Worm (Caenorhabditis elegans) whole organism, midembryonic: Measurements from ENCODE around the gene fbxa-210.

Source experiments
- T22C8.4 ChIP-seq: fragments of 200-800 bp; sonication (Bioruptor generic); IDR thresholded peaks from 2 replicates; pipeline ENCODE4 v1.3.6; 2022; ENCODE audit warnings: missing genetic modification characterization, missing compliant biosample characterization
- cog-1 ChIP-seq: sonication (generic microtip); optimal IDR thresholded peaks from 2 replicates; lab custom pipeline; 2016; ENCODE audit warnings: missing genetic modification characterization, missing compliant biosample characterization
- flt-1 ChIP-seq: fragments of 200-800 bp; sonication (Bioruptor generic); IDR thresholded peaks from 2 replicates; pipeline ENCODE4 v1.3.6; 2022; ENCODE audit warnings: missing genetic modification characterization, missing compliant biosample characterization
- klf-2 ChIP-seq: fragments of 200-800 bp; sonication (Bioruptor generic); conservative IDR thresholded peaks from 2 replicates; pipeline ENCODE4 v1.3.6; 2022; ENCODE audit warnings: missing genetic modification reagents, missing genetic modification characterization, missing compliant biosample characterization
- med-1 ChIP-seq: sonication (generic microtip); optimal IDR thresholded peaks from 2 replicates; lab custom pipeline; 2017; ENCODE audit warnings: missing genetic modification characterization, mild to moderate bottlenecking, missing compliant biosample characterization, antibody characterized with exemption, missing genetic modification reagents; ENCODE audit not compliant: insufficient read depth
- ref-1 ChIP-seq: fragments of 200-800 bp; sonication (Bioruptor generic); conservative IDR thresholded peaks from 2 replicates; pipeline ENCODE4 v1.3.6; 2022; ENCODE audit warnings: missing genetic modification reagents, missing genetic modification characterization, missing compliant biosample characterization
- tab-1 ChIP-seq: fragments of 200-800 bp; sonication (Bioruptor generic); IDR thresholded peaks from 2 replicates; pipeline ENCODE4 v1.3.6; 2022; ENCODE audit warnings: missing genetic modification characterization, missing compliant biosample characterization
- ztf-23 ChIP-seq: fragments of 200-800 bp; sonication (Bioruptor generic); IDR thresholded peaks from 2 replicates; pipeline ENCODE4 v1.3.6; 2022; ENCODE audit warnings: missing genetic modification reagents, missing genetic modification characterization, missing compliant biosample characterization
- ztf-29 ChIP-seq: fragments of 200-800 bp; sonication (Bioruptor generic); IDR thresholded peaks from 2 replicates; pipeline ENCODE4 v1.3.6; 2022; ENCODE audit warnings: missing genetic modification reagents, missing genetic modification characterization, missing compliant biosample characterization

Gene fbxa-210

ce11 chrV:18125075-18125474 lies at the start of gene fbxa-210:
TSS of gene fbxa-210 (plus strand) at chrV:18125375.
- TF ChIP-seq ref-1 (GFP tag; lab: Robert Waterston, UW), result no peak
- no peak for TF ChIP-seq flt-1

ce11 chrV:18079163-18079562 lies 46.0 kb upstream of the fbxa-210 start:
- peak; percentile 47 for TF ChIP-seq cog-1 (tag; lab: Kevin White, UChicago)
- TF ChIP-seq ref-1 (GFP tag; lab: Robert Waterston, UW), result no peak
- TF ChIP-seq T22C8.4 (GFP tag; lab: Robert Waterston, UW), result peak; percentile 92

ce11 chrV:18081857-18082256 lies 43.3 kb upstream of the fbxa-210 start, which contains the start of gene nova-1:
TSS of gene nova-1 (minus strand) at chrV:18081957.
- TF ChIP-seq tab-1 (GFP tag; lab: Robert Waterston, UW) (no peak), ref-1 (GFP tag; lab: Robert Waterston, UW) (no peak), cog-1 (tag; lab: Kevin White, UChicago) (no peak), ztf-29 (no peak), klf-2 (GFP tag; lab: Robert Waterston, UW) (no peak), ztf-23 (GFP tag; lab: Robert Waterston, UW) (no peak), flt-1 (no peak), T22C8.4 (GFP tag; lab: Robert Waterston, UW) (no peak), med-1 (GFP tag; lab: Kevin White, UChicago) (no peak)

- TF ChIP-seq cog-1 (tag; lab: Kevin White, UChicago), result no peak
- TF ChIP-seq flt-1, result no peak
- TF ChIP-seq T22C8.4 (GFP tag; lab: Robert Waterston, UW), result no peak
- TF ChIP-seq ztf-23 (GFP tag; lab: Robert Waterston, UW), result no peak
- no peak for TF ChIP-seq ztf-29
- TF ChIP-seq klf-2 (GFP tag; lab: Robert Waterston, UW), result no peak
- TF ChIP-seq tab-1 (GFP tag; lab: Robert Waterston, UW), result no peak
- no peak for TF ChIP-seq med-1 (GFP tag; lab: Kevin White, UChicago)
- TF ChIP-seq ref-1 (GFP tag; lab: Robert Waterston, UW), result no peak
Measured at ce11 chrV:18085150-18085833, 39.9 kb upstream of the fbxa-210 start, which contains the start of gene fbxa-106. TSS of gene fbxa-106 (minus strand) at chrV:18085200.

- TF ChIP-seq ztf-23 (GFP tag; lab: Robert Waterston, UW) (no peak), cog-1 (tag; lab: Kevin White, UChicago) (no peak), med-1 (GFP tag; lab: Kevin White, UChicago) (no peak), ztf-29 (no peak), flt-1 (no peak), T22C8.4 (GFP tag; lab: Robert Waterston, UW) (no peak), tab-1 (GFP tag; lab: Robert Waterston, UW) (no peak), klf-2 (GFP tag; lab: Robert Waterston, UW) (no peak), ref-1 (GFP tag; lab: Robert Waterston, UW) (no peak)
Measured at ce11 chrV:18086174-18086661, 39.0 kb upstream of the fbxa-210 start, which contains the start of gene Y59A8B.12. TSS of gene Y59A8B.12 (minus strand) at chrV:18086224.

ce11 chrV:18086783-18087182 lies 38.4 kb upstream of the fbxa-210 start, which contains the start of gene slr-2:
TSS of gene slr-2 (plus strand) at chrV:18087123.
- TF ChIP-seq tab-1 (GFP tag; lab: Robert Waterston, UW) (no peak), klf-2 (GFP tag; lab: Robert Waterston, UW) (no peak), cog-1 (tag; lab: Kevin White, UChicago) (no peak), T22C8.4 (GFP tag; lab: Robert Waterston, UW) (no peak), ztf-23 (GFP tag; lab: Robert Waterston, UW) (no peak), flt-1 (no peak), med-1 (GFP tag; lab: Kevin White, UChicago) (no peak)

- TF ChIP-seq ztf-23 (GFP tag; lab: Robert Waterston, UW), result no peak
- no peak for TF ChIP-seq T22C8.4 (GFP tag; lab: Robert Waterston, UW)
- no peak for TF ChIP-seq cog-1 (tag; lab: Kevin White, UChicago)
- TF ChIP-seq med-1 (GFP tag; lab: Kevin White, UChicago), result no peak
- TF ChIP-seq tab-1 (GFP tag; lab: Robert Waterston, UW), result no peak
- TF ChIP-seq flt-1, result no peak
- TF ChIP-seq ref-1 (GFP tag; lab: Robert Waterston, UW), result no peak
- TF ChIP-seq ztf-29, result no peak
- TF ChIP-seq klf-2 (GFP tag; lab: Robert Waterston, UW), result no peak
Measured at ce11 chrV:18091216-18091615, 34.0 kb upstream of the fbxa-210 start.

- TF ChIP-seq tab-1 (GFP tag; lab: Robert Waterston, UW) (no peak), ztf-29 (no peak), klf-2 (GFP tag; lab: Robert Waterston, UW) (no peak), flt-1 (no peak), ref-1 (GFP tag; lab: Robert Waterston, UW) (no peak), med-1 (GFP tag; lab: Kevin White, UChicago) (no peak), cog-1 (tag; lab: Kevin White, UChicago) (no peak), ztf-23 (GFP tag; lab: Robert Waterston, UW) (no peak), T22C8.4 (GFP tag; lab: Robert Waterston, UW) (no peak)
Measured at ce11 chrV:18093941-18094340, 31.2 kb upstream of the fbxa-210 start.

ce11 chrV:18098387-18098786 lies 26.8 kb upstream of the fbxa-210 start, which contains the start of gene par-4:
TSS of gene par-4 (plus strand) at chrV:18098687.
- TF ChIP-seq ztf-23 (GFP tag; lab: Robert Waterston, UW) (no peak), med-1 (GFP tag; lab: Kevin White, UChicago) (no peak), klf-2 (GFP tag; lab: Robert Waterston, UW) (no peak), ref-1 (GFP tag; lab: Robert Waterston, UW) (no peak), cog-1 (tag; lab: Kevin White, UChicago) (no peak), ztf-29 (no peak), flt-1 (no peak), T22C8.4 (GFP tag; lab: Robert Waterston, UW) (no peak), tab-1 (GFP tag; lab: Robert Waterston, UW) (no peak)
